Fruit fly (Drosophila melanogaster) whole organism, prepupa: Measurements from ENCODE around the gene Cdc7.

ENCODE experiments used
- CG11762 ChIP-seq: fragments of 200-800 bp; sonication (Bioruptor generic); optimal IDR thresholded peaks from 3 replicates; lab custom pipeline; 2016; ENCODE audit warnings: missing biosample characterization, missing genetic modification characterization; ENCODE audit not compliant: insufficient read depth
- CG32006 ChIP-seq: fragments of 200-800 bp; sonication (Bioruptor generic); optimal IDR thresholded peaks from 3 replicates; lab custom pipeline; 2017; ENCODE audit warnings: missing biosample characterization, mild to moderate bottlenecking, missing genetic modification characterization
- CG6854 ChIP-seq: fragments of 200-800 bp; sonication (Bioruptor generic); optimal IDR thresholded peaks from 2 replicates; lab custom pipeline; 2017; ENCODE audit warnings: missing biosample characterization, mild to moderate bottlenecking, missing genetic modification characterization
- Hr38 ChIP-seq: sonication (Bioruptor generic); optimal IDR thresholded peaks from 2 replicates; lab custom pipeline; 2016; ENCODE audit warnings: missing biosample characterization, missing genetic modification characterization
- Smox ChIP-seq: fragments of 200-800 bp; sonication (Bioruptor generic); optimal IDR thresholded peaks from 3 replicates; lab custom pipeline; 2016; ENCODE audit warnings: missing biosample characterization, missing genetic modification characterization
- Sox102F ChIP-seq: fragments of 200-800 bp; sonication (Bioruptor generic); optimal IDR thresholded peaks from 2 replicates; lab custom pipeline; 2016; ENCODE audit warnings: missing biosample characterization, mild to moderate bottlenecking, missing genetic modification characterization
- acj6 ChIP-seq: fragments of 200-800 bp; sonication (Bioruptor generic); optimal IDR thresholded peaks from 3 replicates; lab custom pipeline; 2016; ENCODE audit warnings: missing biosample characterization, missing genetic modification characterization
- net ChIP-seq: fragments of 200-800 bp; sonication (Bioruptor generic); optimal IDR thresholded peaks from 3 replicates; lab custom pipeline; 2016; ENCODE audit warnings: missing biosample characterization, missing genetic modification characterization
- spab ChIP-seq: fragments of 200-800 bp; sonication (Bioruptor generic); optimal IDR thresholded peaks from 2 replicates; lab custom pipeline; 2017; ENCODE audit warnings: missing biosample characterization, mild to moderate bottlenecking, missing genetic modification characterization, missing genetic modification reagents

DNA sequence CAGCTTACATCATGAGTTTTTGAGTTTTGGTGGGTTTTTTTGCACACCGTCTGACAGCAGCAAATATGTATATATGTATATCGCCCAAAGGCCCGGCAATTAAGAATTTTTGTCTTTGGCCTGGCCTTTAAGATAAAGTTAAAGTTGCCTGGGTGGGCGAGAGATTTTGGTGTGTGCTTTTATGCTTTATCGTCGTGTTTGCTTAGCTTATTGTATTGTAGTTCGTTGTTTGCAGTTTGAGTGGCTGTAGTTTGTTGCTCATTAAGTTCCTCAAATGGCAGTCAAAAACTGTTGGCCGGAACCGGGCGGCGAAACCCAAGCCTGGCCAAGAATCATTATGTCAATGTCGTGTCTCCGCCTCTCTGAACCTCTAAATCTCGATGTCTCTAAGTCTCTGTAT, 42.5 kb upstream of the Cdc7 start:
- no peak for TF ChIP-seq net
- TF ChIP-seq CG32006 = no peak
- TF ChIP-seq Smox (GFP tag; lab: Kevin White, UChicago) = no peak
- no peak for TF ChIP-seq Sox102F (GFP tag; lab: Kevin White, UChicago)
- no peak for TF ChIP-seq acj6 (GFP tag; lab: Kevin White, UChicago)
- TF ChIP-seq CG11762 (GFP tag; lab: Kevin White, UChicago) = no peak
- TF ChIP-seq CG6854 (GFP tag; lab: Kevin White, UChicago) = no peak
- no peak for TF ChIP-seq spab (GFP tag; lab: Kevin White, UChicago)
- TF ChIP-seq Hr38 (GFP tag; lab: Kevin White, UChicago) = no peak
